Fruit fly (Drosophila melanogaster) whole organism, embryonic: ENCODE data around the gene Rab3-GEF.
A peak's percentile ranks its signal among the peaks of the same experiment; 100 is the strongest.

Source experiments
- ATbp ChIP-seq: fragments of 200-800 bp; sonication (Bioruptor generic); optimal IDR thresholded peaks from 2 replicates; lab custom pipeline; 2017; ENCODE audit warnings: missing biosample characterization, mild to moderate bottlenecking, missing genetic modification characterization, missing genetic modification reagents
- Blimp-1 ChIP-seq: fragments of 200-800 bp; sonication (Bioruptor generic); optimal IDR thresholded peaks from 3 replicates; lab custom pipeline; 2018; ENCODE audit warnings: missing biosample characterization, missing genetic modification characterization, mild to moderate bottlenecking, moderate library complexity, missing genetic modification reagents
- CG10462 ChIP-seq: fragments of 200-800 bp; sonication (Bioruptor generic); optimal IDR thresholded peaks from 2 replicates; lab custom pipeline; 2016; ENCODE audit warnings: missing biosample characterization, missing genetic modification characterization
- CG10654 ChIP-seq: fragments of 200-800 bp; sonication (Bioruptor generic); optimal IDR thresholded peaks from 2 replicates; lab custom pipeline; 2016; ENCODE audit warnings: missing biosample characterization, missing genetic modification characterization
- CG11085 ChIP-seq: fragments of 200-800 bp; sonication (Bioruptor generic); IDR thresholded peaks from 2 replicates; pipeline ENCODE4 v1.3.6; 2022; ENCODE audit warnings: missing biosample characterization, missing genetic modification characterization
- CG12391 ChIP-seq: fragments of 200-800 bp; sonication (Bioruptor generic); optimal IDR thresholded peaks from 3 replicates; lab custom pipeline; 2018; ENCODE audit warnings: missing biosample characterization, mild to moderate bottlenecking, missing genetic modification characterization, moderate library complexity
- CG12659 ChIP-seq: fragments of 200-800 bp; sonication (Bioruptor generic); optimal IDR thresholded peaks from 3 replicates; lab custom pipeline; 2017; ENCODE audit warnings: mild to moderate bottlenecking, missing biosample characterization, missing genetic modification reagents, missing genetic modification characterization
- CG13424 ChIP-seq: fragments of 200-800 bp; sonication (Bioruptor generic); optimal IDR thresholded peaks from 2 replicates; lab custom pipeline; 2019; ENCODE audit warnings: missing biosample characterization, mild to moderate bottlenecking, missing genetic modification characterization, moderate library complexity
- CG14050 ChIP-seq: fragments of 200-800 bp; sonication (Bioruptor generic); IDR thresholded peaks from 3 replicates; pipeline ENCODE4 v1.3.6; 2022; ENCODE audit warnings: missing biosample characterization, missing genetic modification characterization
- CG14710 ChIP-seq: fragments of 200-800 bp; sonication (Bioruptor generic); optimal IDR thresholded peaks from 3 replicates; lab custom pipeline; 2019; ENCODE audit warnings: missing biosample characterization, mild to moderate bottlenecking, missing genetic modification characterization, moderate library complexity
- CG15269 ChIP-seq: fragments of 200-800 bp; sonication (Bioruptor generic); optimal IDR thresholded peaks from 2 replicates; lab custom pipeline; 2018; ENCODE audit warnings: missing biosample characterization, mild to moderate bottlenecking, missing genetic modification characterization, moderate library complexity
- CG15601 ChIP-seq: fragments of 200-800 bp; sonication (Bioruptor generic); optimal IDR thresholded peaks from 3 replicates; lab custom pipeline; 2019; ENCODE audit warnings: missing biosample characterization, mild to moderate bottlenecking, missing genetic modification characterization, moderate library complexity
- CG17359 ChIP-seq: fragments of 200-800 bp; sonication (Bioruptor generic); optimal IDR thresholded peaks from 3 replicates; lab custom pipeline; 2018; ENCODE audit warnings: missing biosample characterization, mild to moderate bottlenecking, missing genetic modification characterization, moderate library complexity
- CG17385 ChIP-seq: fragments of 200-800 bp; sonication (Bioruptor generic); optimal IDR thresholded peaks from 3 replicates; lab custom pipeline; 2018; ENCODE audit warnings: missing biosample characterization, mild to moderate bottlenecking, missing genetic modification characterization
- CG18619 ChIP-seq: fragments of 200-800 bp; sonication (Bioruptor generic); optimal IDR thresholded peaks from 3 replicates; lab custom pipeline; 2017; ENCODE audit warnings: missing biosample characterization, mild to moderate bottlenecking, missing genetic modification characterization
- CG2712 ChIP-seq: fragments of 200-800 bp; optimal IDR thresholded peaks from 3 replicates; lab custom pipeline; 2019; ENCODE audit warnings: missing biosample characterization, mild to moderate bottlenecking, missing genetic modification characterization, moderate library complexity
- CG2889 ChIP-seq: fragments of 200-800 bp; sonication (Bioruptor generic); IDR thresholded peaks from 3 replicates; pipeline ENCODE4 v1.3.6; 2022; ENCODE audit warnings: missing biosample characterization, missing genetic modification characterization
- CG4282 ChIP-seq: fragments of 200-800 bp; sonication (Bioruptor generic); optimal IDR thresholded peaks from 2 replicates; lab custom pipeline; 2016; ENCODE audit warnings: missing biosample characterization, missing genetic modification characterization
- CG8290 ChIP-seq, 3 experiments: fragments of 200-800 bp; sonication (Bioruptor generic); optimal IDR thresholded peaks; 2 replicates each; lab custom pipeline; 2016 to 2019; ENCODE audit warnings: missing biosample characterization in 3 of 3, missing genetic modification characterization in 3 of 3, mild to moderate bottlenecking in 2 of 3, moderate library complexity in 1 of 3
- CG8388 ChIP-seq: fragments of 200-800 bp; sonication (Bioruptor generic); optimal IDR thresholded peaks from 2 replicates; lab custom pipeline; 2019; ENCODE audit warnings: missing biosample characterization, mild to moderate bottlenecking, missing genetic modification characterization, moderate library complexity
- CG9727 ChIP-seq: fragments of 200-800 bp; sonication (Bioruptor generic); optimal IDR thresholded peaks from 3 replicates; lab custom pipeline; 2017; ENCODE audit warnings: missing biosample characterization, mild to moderate bottlenecking, missing genetic modification characterization
- CoRest ChIP-seq: fragments of 200-800 bp; sonication (Bioruptor generic); optimal IDR thresholded peaks from 3 replicates; lab custom pipeline; 2018; ENCODE audit warnings: missing biosample characterization, mild to moderate bottlenecking, missing genetic modification characterization, moderate library complexity
- D ChIP-seq, 2 experiments: fragments of 200-800 bp in 1 of 2; fragments of >200 bp in 1 of 2; sonication (Bioruptor generic) in 1 of 2; optimal IDR thresholded peaks; 2 replicates in 1 of 2; 3 replicates in 1 of 2; lab custom pipeline; 2017; ENCODE audit warnings: mild to moderate bottlenecking in 1 of 2, missing biosample characterization in 1 of 2, missing genetic modification characterization in 1 of 2, missing genetic modification reagents in 1 of 2
- MESR4 ChIP-seq: fragments of 200-800 bp; sonication (Bioruptor generic); optimal IDR thresholded peaks from 2 replicates; lab custom pipeline; 2018; ENCODE audit warnings: missing biosample characterization, mild to moderate bottlenecking, missing genetic modification characterization, moderate library complexity
- Poxn ChIP-seq: fragments of 200-800 bp; sonication (Bioruptor generic); IDR thresholded peaks from 2 replicates; pipeline ENCODE4 v1.3.6; 2022; ENCODE audit warnings: missing biosample characterization, missing genetic modification characterization
- Rx ChIP-seq: fragments of 200-800 bp; sonication (Bioruptor generic); IDR thresholded peaks from 2 replicates; pipeline ENCODE4 v1.3.6; 2022; ENCODE audit warnings: missing biosample characterization, missing genetic modification characterization
- ap ChIP-seq: fragments of 200-800 bp; sonication (Bioruptor generic); IDR thresholded peaks from 2 replicates; pipeline ENCODE4 v1.3.6; 2022; ENCODE audit warnings: missing biosample characterization, missing genetic modification characterization
- ase ChIP-seq: fragments of 200-800 bp; sonication (Bioruptor generic); IDR thresholded peaks from 3 replicates; pipeline ENCODE4 v1.3.6; 2022; ENCODE audit warnings: missing biosample characterization, missing genetic modification characterization
- bsh ChIP-seq, 2 experiments: fragments of 200-800 bp; sonication (Bioruptor generic); optimal IDR thresholded peaks; 2 replicates each; lab custom pipeline; 2017 to 2018; ENCODE audit warnings: mild to moderate bottlenecking in 2 of 2, missing biosample characterization in 2 of 2, missing genetic modification characterization in 2 of 2, moderate library complexity in 1 of 2
- croc ChIP-seq: fragments of 200-800 bp; sonication (Bioruptor generic); conservative IDR thresholded peaks from 3 replicates; pipeline ENCODE4 v1.3.6; 2022; ENCODE audit warnings: missing biosample characterization, missing genetic modification characterization
- crol ChIP-seq: fragments of 200-800 bp; sonication (Bioruptor generic); IDR thresholded peaks from 2 replicates; pipeline ENCODE4 v1.3.6; 2022; ENCODE audit warnings: missing biosample characterization, missing genetic modification characterization
- cwo ChIP-seq: fragments of 200-800 bp; sonication (Bioruptor generic); optimal IDR thresholded peaks from 3 replicates; lab custom pipeline; 2017; ENCODE audit warnings: missing biosample characterization, missing genetic modification characterization, mild to moderate bottlenecking, moderate library complexity, missing genetic modification reagents
- dpn ChIP-seq, 2 experiments: fragments of 200-800 bp; sonication (Bioruptor generic); optimal IDR thresholded peaks; 3 replicates each; lab custom pipeline; 2016; ENCODE audit warnings: missing biosample characterization in 2 of 2, missing genetic modification characterization in 2 of 2
- emc ChIP-seq: fragments of 200-800 bp; sonication (Bioruptor generic); optimal IDR thresholded peaks from 2 replicates; lab custom pipeline; 2016; ENCODE audit warnings: missing biosample characterization, missing genetic modification characterization
- fd96Cb ChIP-seq: fragments of 200-800 bp; sonication (Bioruptor generic); optimal IDR thresholded peaks from 2 replicates; lab custom pipeline; 2018; ENCODE audit warnings: missing biosample characterization, mild to moderate bottlenecking, missing genetic modification characterization, moderate library complexity
- gcm ChIP-seq: fragments of 200-800 bp; sonication (Bioruptor generic); optimal IDR thresholded peaks from 2 replicates; lab custom pipeline; 2019; ENCODE audit warnings: missing biosample characterization, mild to moderate bottlenecking, missing genetic modification characterization, moderate library complexity
- inv ChIP-seq: fragments of 200-800 bp; sonication (Bioruptor generic); IDR thresholded peaks from 2 replicates; pipeline ENCODE4 v1.3.6; 2022; ENCODE audit warnings: missing biosample characterization, missing genetic modification characterization; ENCODE audit not compliant: partially characterized antibody
- mirr ChIP-seq: fragments of 200-800 bp; sonication (Bioruptor generic); optimal IDR thresholded peaks from 3 replicates; lab custom pipeline; 2018; ENCODE audit warnings: missing biosample characterization, mild to moderate bottlenecking, missing genetic modification characterization
- nmo ChIP-seq: fragments of 200-800 bp; sonication (Bioruptor generic); optimal IDR thresholded peaks from 2 replicates; lab custom pipeline; 2018; ENCODE audit warnings: missing biosample characterization, mild to moderate bottlenecking, missing genetic modification characterization, moderate library complexity
- nom ChIP-seq: fragments of 200-800 bp; sonication (Bioruptor generic); optimal IDR thresholded peaks from 2 replicates; lab custom pipeline; 2017; ENCODE audit warnings: missing biosample characterization, missing genetic modification characterization, mild to moderate bottlenecking, moderate library complexity, missing genetic modification reagents
- prd ChIP-seq, 3 experiments: fragments of >200 bp in 2 of 3; fragments of 200-800 bp in 1 of 3; sonication (Bioruptor generic) in 1 of 3; optimal IDR thresholded peaks in 2 of 3; IDR thresholded peaks in 1 of 3; 2 replicates in 2 of 3; 3 replicates in 1 of 3; pipeline versions ENCODE4 v1.3.6 to Lab custom; 2017 to 2022; ENCODE audit warnings: missing biosample characterization in 1 of 3, missing genetic modification characterization in 1 of 3
- row ChIP-seq: fragments of 200-800 bp; sonication (Bioruptor generic); IDR thresholded peaks from 3 replicates; pipeline ENCODE4 v1.3.6; 2022; ENCODE audit warnings: missing biosample characterization, missing genetic modification characterization
- vnd ChIP-seq: fragments of 200-800 bp; sonication (Bioruptor generic); IDR thresholded peaks from 3 replicates; pipeline ENCODE4 v1.3.6; 2022; ENCODE audit warnings: missing biosample characterization, missing genetic modification characterization; ENCODE audit not compliant: partially characterized antibody
- vvl ChIP-seq: fragments of 200-800 bp; sonication (Bioruptor generic); IDR thresholded peaks from 2 replicates; pipeline ENCODE4 v1.3.6; 2022; ENCODE audit warnings: missing biosample characterization, missing genetic modification characterization
- wdn ChIP-seq: fragments of 200-800 bp; sonication (Bioruptor generic); IDR thresholded peaks from 2 replicates; pipeline ENCODE4 v1.3.6; 2022; ENCODE audit warnings: missing biosample characterization, missing genetic modification characterization
- zf30C ChIP-seq: fragments of 200-800 bp; sonication (Bioruptor generic); optimal IDR thresholded peaks from 3 replicates; lab custom pipeline; 2018; ENCODE audit warnings: missing biosample characterization, mild to moderate bottlenecking, missing genetic modification characterization

Rab3-GEF gene

DNA sequence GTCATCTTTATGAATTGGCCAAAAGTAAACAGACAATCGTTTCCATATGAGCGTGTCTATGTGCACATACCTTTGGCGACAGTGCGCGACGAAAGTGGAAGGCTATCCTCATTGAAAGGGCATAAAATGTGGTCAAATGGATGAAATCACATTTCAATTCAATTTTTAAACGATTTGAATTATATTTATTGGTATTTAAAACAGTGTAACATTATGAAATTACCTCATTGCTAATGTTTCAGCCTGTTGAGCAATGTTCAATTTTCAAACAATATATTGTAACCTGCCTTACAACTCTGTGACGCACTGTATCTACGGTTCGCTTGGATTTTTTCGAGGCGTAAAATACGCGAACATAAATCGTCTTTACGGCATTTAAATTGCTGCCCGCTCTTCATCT is 30.6 kb downstream of the Rab3-GEF start (continued):
- TF ChIP-seq cwo (GFP tag; lab: Kevin White, UChicago) (peak; percentile 25), mirr (GFP tag; lab: Kevin White, UChicago) (no peak), zf30C (no peak), vnd (GFP tag; lab: Robert Waterston, UW) (no peak), crol (GFP tag; lab: Robert Waterston, UW) (no peak), CG9727 (GFP tag; lab: Kevin White, UChicago) (peak; percentile 26), CG11085 (no peak), dpn (GFP tag; optimal IDR thresholded peaks at IDR 0.05; lab: Kevin White, UChicago) (peak; percentile 27 to 33), MESR4 (GFP tag; lab: Kevin White, UChicago) (no peak)

DNA sequence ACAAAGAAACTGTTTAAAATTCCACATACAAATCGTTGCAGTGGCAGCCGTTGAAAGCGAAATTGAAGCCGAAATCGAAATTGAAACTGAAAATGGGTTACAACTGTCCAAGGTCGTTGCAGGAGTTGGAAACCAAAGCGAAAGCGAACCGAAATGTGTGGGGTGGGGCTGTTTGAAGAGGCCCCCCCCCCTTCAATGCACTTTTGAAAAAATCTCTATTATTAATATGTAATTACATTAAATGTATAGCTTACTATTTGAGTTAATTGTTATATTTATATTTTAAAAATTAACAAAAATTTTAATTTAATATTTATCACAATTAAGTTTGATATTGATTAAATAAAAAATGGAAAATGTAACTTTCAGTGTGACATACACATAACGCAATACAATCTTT is 32.2 kb downstream of the Rab3-GEF start:
- TF ChIP-seq Rx (GFP tag; lab: Robert Waterston, UW): no peak
- peak; percentile 12 for TF ChIP-seq CG14710 (tag; lab: Kevin White, UChicago)
- peak; percentile 12 for TF ChIP-seq gcm (GFP tag; lab: Kevin White, UChicago)
- TF ChIP-seq CG15601 (tag; lab: Kevin White, UChicago): peak; percentile 96
- TF ChIP-seq nmo (GFP tag; lab: Kevin White, UChicago): peak; percentile 33
- peak in 1 of 2 experiments; percentile 46 for TF ChIP-seq bsh (GFP tag; optimal IDR thresholded peaks at IDR 0.05; lab: Kevin White, UChicago)
- peak; percentile 50 for TF ChIP-seq CG17359 (tag; lab: Kevin White, UChicago)
- TF ChIP-seq CG18619 (GFP tag; lab: Kevin White, UChicago): no peak
- no peak for TF ChIP-seq CG4282
- no peak for TF ChIP-seq CG12659 (GFP tag; lab: Kevin White, UChicago)
- no peak for TF ChIP-seq ase (GFP tag; lab: Robert Waterston, UW)
- TF ChIP-seq emc (GFP tag; lab: Kevin White, UChicago): no peak
- TF ChIP-seq CG2889 (GFP tag; lab: Robert Waterston, UW): no peak
- TF ChIP-seq CG8388: peak; percentile 30
- TF ChIP-seq prd (optimal IDR thresholded peaks at IDR 0.05; lab: Kevin White, UChicago): no peak
- TF ChIP-seq prd (GFP tag; IDR thresholded peaks at IDR 0.05; lab: Robert Waterston, UW): peak; percentile 16; the same call in 1 of the 3 replicates
- TF ChIP-seq vvl: peak; percentile 40; the same call in 1 of the 2 replicates
- no peak for TF ChIP-seq wdn
- TF ChIP-seq CG17385: peak; percentile 7
- TF ChIP-seq inv: no peak
- no peak for TF ChIP-seq nom (GFP tag; lab: Kevin White, UChicago)
- no peak for TF ChIP-seq D (optimal IDR thresholded peaks at IDR 0.05; lab: Kevin White, UChicago)
- TF ChIP-seq D (GFP tag; optimal IDR thresholded peaks at IDR 0.05; lab: Kevin White, UChicago): no peak
- TF ChIP-seq ap (GFP tag; lab: Robert Waterston, UW): 0 out of 2 replicates have a peak, but pooled peaks have one; percentile 27
- TF ChIP-seq Poxn (GFP tag; lab: Robert Waterston, UW): no peak
- TF ChIP-seq row (GFP tag; lab: Robert Waterston, UW): peak; percentile 41; the same call in 2 of the 3 replicates
- peak; percentile 99 for TF ChIP-seq Blimp-1 (GFP tag; lab: Kevin White, UChicago)
- TF ChIP-seq CG10462: no peak
- 0 out of 3 replicates have a peak, but pooled peaks have one; percentile 13 for TF ChIP-seq CG14050 (GFP tag; lab: Robert Waterston, UW)
- TF ChIP-seq CG8290 (GFP tag; optimal IDR thresholded peaks at IDR 0.05; lab: Kevin White, UChicago): no peak
- TF ChIP-seq CG8290 (tag; optimal IDR thresholded peaks at IDR 0.05; lab: Kevin White, UChicago): no peak
- peak; percentile 55 for TF ChIP-seq CG2712 (tag; lab: Kevin White, UChicago)
- TF ChIP-seq CoRest (tag; lab: Kevin White, UChicago): peak; percentile 15
- peak; percentile 17 for TF ChIP-seq fd96Cb (tag; lab: Kevin White, UChicago)
- TF ChIP-seq CG13424 (tag; lab: Kevin White, UChicago): peak; percentile 62
- TF ChIP-seq CG10654 (GFP tag; lab: Kevin White, UChicago): no peak
- peak; percentile 47 for TF ChIP-seq CG15269
- TF ChIP-seq croc (GFP tag; lab: Robert Waterston, UW): peak; percentile 14; the same call in 1 of the 3 replicates
- peak; percentile 42 for TF ChIP-seq CG12391 (tag; lab: Kevin White, UChicago)
- TF ChIP-seq ATbp (GFP tag; lab: Kevin White, UChicago): no peak
